Worm (Caenorhabditis elegans) whole organism, early embryonic: ENCODE data around the gene rde-11.

Experiments
- B0310.2 ChIP-seq: sonication (generic microtip); optimal IDR thresholded peaks from 2 replicates; lab custom pipeline; 2016; ENCODE audit warnings: mild to moderate bottlenecking, missing genetic modification characterization, missing compliant biosample characterization
- F13C5.2 ChIP-seq: sonication (generic microtip); optimal IDR thresholded peaks from 2 replicates; lab custom pipeline; 2017; ENCODE audit warnings: mild to moderate bottlenecking, missing genetic modification characterization, inconsistent platforms, missing compliant biosample characterization
- aly-1 ChIP-seq: sonication (generic microtip); optimal IDR thresholded peaks from 2 replicates; lab custom pipeline; 2016; ENCODE audit warnings: missing genetic modification characterization, missing compliant biosample characterization
- ama-1 ChIP-seq: fragments of 150-350 bp; optimal IDR thresholded peaks from 2 replicates; lab custom pipeline; 2014
- ceh-13 ChIP-seq: fragments of 200-800 bp; sonication (Bioruptor generic); optimal IDR thresholded peaks from 2 replicates; lab custom pipeline; 2018; ENCODE audit warnings: mild to moderate bottlenecking, missing genetic modification characterization, missing compliant biosample characterization
- ceh-36 ChIP-seq: sonication (generic microtip); optimal IDR thresholded peaks from 2 replicates; lab custom pipeline; 2016; ENCODE audit warnings: missing genetic modification characterization, inconsistent platforms, missing compliant biosample characterization
- ets-7 ChIP-seq: sonication (generic microtip); optimal IDR thresholded peaks from 2 replicates; lab custom pipeline; 2016; ENCODE audit warnings: missing genotype, missing genetic modification characterization, missing compliant biosample characterization
- flt-1 ChIP-seq: fragments of 200-800 bp; sonication (Bioruptor generic); IDR thresholded peaks from 2 replicates; pipeline ENCODE4 v1.3.6; 2022; ENCODE audit warnings: missing genetic modification characterization, missing compliant biosample characterization
- hmbx-1 ChIP-seq: sonication (generic microtip); optimal IDR thresholded peaks from 2 replicates; lab custom pipeline; 2016; ENCODE audit warnings: mild to moderate bottlenecking, missing genetic modification characterization, missing compliant biosample characterization
- hmg-4 ChIP-seq: fragments of 200-800 bp; sonication (Bioruptor generic); optimal IDR thresholded peaks from 2 replicates; lab custom pipeline; 2018; ENCODE audit warnings: mild to moderate bottlenecking, missing genetic modification characterization, missing compliant biosample characterization
- hnd-1 ChIP-seq: sonication (generic microtip); optimal IDR thresholded peaks from 2 replicates; lab custom pipeline; 2016; ENCODE audit warnings: missing genetic modification characterization, missing compliant biosample characterization
- pes-1 ChIP-seq: fragments of 200-800 bp; sonication (Bioruptor generic); IDR thresholded peaks from 2 replicates; pipeline ENCODE4 v1.3.6; 2022; ENCODE audit warnings: missing genetic modification reagents, missing genetic modification characterization, missing compliant biosample characterization
- scrt-1 ChIP-seq: fragments of 200-800 bp; sonication (Bioruptor generic); IDR thresholded peaks from 2 replicates; pipeline ENCODE4 v1.3.6; 2022; ENCODE audit warnings: missing genetic modification characterization, missing compliant biosample characterization
- sea-1 ChIP-seq: fragments of 200-800 bp; sonication (Bioruptor generic); conservative IDR thresholded peaks from 2 replicates; pipeline ENCODE4 v1.3.6; 2022; ENCODE audit warnings: missing genetic modification characterization, missing compliant biosample characterization
- tbx-11 ChIP-seq: fragments of 200-800 bp; sonication (Bioruptor generic); IDR thresholded peaks from 2 replicates; pipeline ENCODE4 v1.3.6; 2022; ENCODE audit warnings: missing genetic modification characterization, missing compliant biosample characterization
- tbx-37 ChIP-seq: fragments of 200-800 bp; sonication (Bioruptor generic); conservative IDR thresholded peaks from 2 replicates; pipeline ENCODE4 v1.3.6; 2022; ENCODE audit warnings: missing genetic modification reagents, missing genetic modification characterization, missing compliant biosample characterization
- tra-4 ChIP-seq: sonication (generic microtip); optimal IDR thresholded peaks from 2 replicates; lab custom pipeline; 2017; ENCODE audit warnings: missing genetic modification characterization, missing compliant biosample characterization

rde-11 gene

ce11 chrIV:13104900-13105299, at the start of gene rde-11:
Gene rde-11 (plus strand): TSS chrIV:13105200.
- no peak for TF ChIP-seq sea-1 (GFP tag; lab: Robert Waterston, UW)

DNA sequence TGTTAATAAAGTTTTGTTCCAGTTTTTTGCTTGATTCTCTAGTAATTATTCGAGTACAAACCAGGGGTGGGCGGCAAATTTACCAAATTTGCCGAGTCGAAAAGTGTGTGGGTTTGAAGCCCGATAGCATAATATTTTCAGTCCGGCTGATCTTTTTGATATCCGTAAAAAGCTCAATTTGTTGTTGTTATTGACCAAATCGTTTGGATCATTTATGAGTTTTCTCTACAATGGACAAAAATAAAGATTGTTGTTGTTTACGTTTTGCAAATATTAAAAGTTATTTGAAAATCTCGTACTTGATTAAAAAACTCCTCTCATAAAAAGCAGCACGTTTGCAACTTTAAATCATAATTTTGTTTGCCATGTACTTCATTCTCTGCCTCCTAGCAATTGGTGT, 49.0 kb upstream of the rde-11 start, which contains the start of gene scl-1:
Gene scl-1 (plus strand): TSS at position 301 of the 400 bp plus-strand sequence.
- TF ChIP-seq ceh-36, result no peak
- TF ChIP-seq hmbx-1, result no peak
- no peak for TF ChIP-seq aly-1 (tag; lab: Kevin White, UChicago)
- TF ChIP-seq ama-1, result no peak
- no peak for TF ChIP-seq pes-1 (GFP tag; lab: Robert Waterston, UW)
- no peak for TF ChIP-seq F13C5.2 (tag; lab: Kevin White, UChicago)
- no peak for TF ChIP-seq hnd-1 (tag; lab: Kevin White, UChicago)
- no peak for TF ChIP-seq flt-1 (GFP tag; lab: Robert Waterston, UW)
- no peak for TF ChIP-seq tra-4
- TF ChIP-seq B0310.2 (tag; lab: Kevin White, UChicago), result no peak
- TF ChIP-seq tbx-37 (GFP tag; lab: Robert Waterston, UW), result no peak
- no peak for TF ChIP-seq hmg-4 (GFP tag; lab: Kevin White, UChicago)

- no peak for TF ChIP-seq scrt-1 (GFP tag; lab: Robert Waterston, UW)
- no peak for TF ChIP-seq pes-1 (GFP tag; lab: Robert Waterston, UW)
- TF ChIP-seq hmbx-1, result no peak
- no peak for TF ChIP-seq hmg-4 (GFP tag; lab: Kevin White, UChicago)
- no peak for TF ChIP-seq ets-7 (tag; lab: Kevin White, UChicago)
- no peak for TF ChIP-seq ama-1
- no peak for TF ChIP-seq flt-1 (GFP tag; lab: Robert Waterston, UW)
- TF ChIP-seq tbx-37 (GFP tag; lab: Robert Waterston, UW), result no peak
- TF ChIP-seq aly-1 (tag; lab: Kevin White, UChicago), result no peak
- no peak for TF ChIP-seq sea-1 (GFP tag; lab: Robert Waterston, UW)
Observed at ce11 chrIV:13057418-13057817, 47.6 kb upstream of the rde-11 start, which contains the start of gene scl-2. Gene scl-2 (plus strand): TSS chrIV:13057710.

DNA sequence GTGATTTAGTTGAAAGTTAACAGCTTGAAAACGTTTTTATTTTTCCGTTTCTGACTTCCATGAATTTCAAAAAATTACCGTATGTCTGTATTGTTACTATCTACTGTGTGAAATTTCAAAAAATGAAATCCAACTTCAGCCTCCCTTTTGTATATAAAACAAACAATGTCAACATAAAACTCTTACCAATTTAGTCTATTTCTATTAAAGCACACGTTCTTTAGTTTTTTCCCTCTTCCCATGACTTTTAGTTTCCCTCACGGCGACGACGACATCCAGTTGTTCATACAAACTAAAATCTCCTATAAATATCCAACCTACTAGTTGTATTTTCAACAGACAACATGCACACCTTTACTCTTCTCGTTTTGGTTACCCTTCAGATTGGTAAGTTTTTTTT, 45.7 kb upstream of the rde-11 start, which contains the start of gene scl-3:
Gene scl-3 (plus strand): TSS at position 301 of the 400 bp plus-strand sequence.
- TF ChIP-seq pes-1 (GFP tag; lab: Robert Waterston, UW) (no peak), ama-1 (no peak), ceh-36 (no peak), aly-1 (tag; lab: Kevin White, UChicago) (no peak), sea-1 (GFP tag; lab: Robert Waterston, UW) (no peak), B0310.2 (tag; lab: Kevin White, UChicago) (no peak), tra-4 (no peak), hmg-4 (GFP tag; lab: Kevin White, UChicago) (no peak)

- TF ChIP-seq hmg-4 (GFP tag; lab: Kevin White, UChicago) (no peak), flt-1 (GFP tag; lab: Robert Waterston, UW) (no peak)
Observed at ce11 chrIV:13063714-13064113, 41.3 kb upstream of the rde-11 start, which contains the start of gene scl-5. Gene scl-5 (plus strand): TSS chrIV:13064014.

DNA sequence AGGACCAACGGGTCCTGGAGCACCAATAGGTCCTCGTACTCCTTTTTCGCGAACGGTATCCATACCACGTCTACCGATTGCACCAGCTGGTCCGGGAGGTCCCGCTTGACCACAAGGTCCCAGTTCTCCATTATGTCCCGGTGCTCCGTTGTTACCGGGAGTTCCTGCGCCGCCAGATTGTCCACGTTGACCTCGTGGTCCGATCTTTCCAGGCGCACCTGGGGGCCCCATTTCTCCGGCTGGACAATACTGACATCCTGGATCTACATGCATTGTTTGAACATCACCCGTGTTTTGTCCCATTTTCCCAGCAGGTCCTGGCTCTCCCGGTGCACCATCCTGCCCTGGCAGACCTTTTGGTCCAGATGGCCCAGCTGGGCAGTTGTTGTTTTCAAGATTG, 39.0 kb upstream of the rde-11 start:
- no peak for TF ChIP-seq tra-4
- no peak for TF ChIP-seq aly-1 (tag; lab: Kevin White, UChicago)
- TF ChIP-seq sea-1 (GFP tag; lab: Robert Waterston, UW), result 0 out of 2 replicates have a peak, but pooled peaks have one; percentile 37
- TF ChIP-seq tbx-11 (GFP tag; lab: Robert Waterston, UW), result no peak
- TF ChIP-seq scrt-1 (GFP tag; lab: Robert Waterston, UW), result no peak
- TF ChIP-seq tbx-37 (GFP tag; lab: Robert Waterston, UW), result no peak
- TF ChIP-seq F13C5.2 (tag; lab: Kevin White, UChicago), result no peak
- no peak for TF ChIP-seq pes-1 (GFP tag; lab: Robert Waterston, UW)

DNA sequence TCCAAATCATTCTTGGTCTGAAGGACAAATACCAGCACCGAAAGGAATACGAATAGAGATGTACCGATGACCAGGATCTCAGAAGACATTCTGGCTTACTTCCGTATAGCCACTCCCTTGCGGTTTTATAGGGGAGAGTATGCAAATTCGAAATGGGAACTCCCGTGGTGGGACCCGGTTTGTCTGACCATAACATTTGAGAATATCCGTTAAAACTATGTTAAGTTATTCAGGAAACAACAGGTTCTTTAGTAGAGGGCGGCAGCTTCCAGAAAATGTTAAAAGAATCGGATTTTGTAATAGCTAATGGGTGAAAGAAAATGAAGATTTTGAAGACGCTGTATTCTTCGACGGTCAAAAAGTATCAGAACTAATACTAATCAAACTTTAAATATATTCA, 37.8 kb upstream of the rde-11 start, which contains the start of gene col-131:
Gene col-131 (minus strand): TSS at position 101 of the 400 bp plus-strand sequence.
- no peak for TF ChIP-seq ets-7 (tag; lab: Kevin White, UChicago)

- TF ChIP-seq pes-1 (GFP tag; lab: Robert Waterston, UW), result no peak
- no peak for TF ChIP-seq B0310.2 (tag; lab: Kevin White, UChicago)
Observed at ce11 chrIV:13068451-13068850, 36.5 kb upstream of the rde-11 start, which contains the start of gene scl-6. Gene scl-6 (plus strand): TSS chrIV:13068751.

- TF ChIP-seq B0310.2 (tag; lab: Kevin White, UChicago) (no peak), hmg-4 (GFP tag; lab: Kevin White, UChicago) (no peak), aly-1 (tag; lab: Kevin White, UChicago) (no peak), ceh-36 (no peak), F13C5.2 (tag; lab: Kevin White, UChicago) (no peak), pes-1 (GFP tag; lab: Robert Waterston, UW) (no peak), hnd-1 (tag; lab: Kevin White, UChicago) (no peak), ets-7 (tag; lab: Kevin White, UChicago) (no peak), tbx-11 (GFP tag; lab: Robert Waterston, UW) (no peak), sea-1 (GFP tag; lab: Robert Waterston, UW) (no peak), flt-1 (GFP tag; lab: Robert Waterston, UW) (no peak), ceh-13 (GFP tag; lab: Kevin White, UChicago) (no peak), tra-4 (no peak), ama-1 (no peak), tbx-37 (GFP tag; lab: Robert Waterston, UW) (no peak), scrt-1 (GFP tag; lab: Robert Waterston, UW) (no peak), hmbx-1 (no peak)
Observed at ce11 chrIV:13070142-13070541, 34.9 kb upstream of the rde-11 start, which contains the start of gene scl-7. Gene scl-7 (plus strand): TSS chrIV:13070442.
